Worm (Caenorhabditis elegans) whole organism, early embryonic: ENCODE results near the gene alh-11.

ENCODE experiments used
- B0310.2 ChIP-seq: sonication (generic microtip); optimal IDR thresholded peaks from 2 replicates; lab custom pipeline; 2016; ENCODE audit warnings: mild to moderate bottlenecking, missing genetic modification characterization, missing compliant biosample characterization
- F13C5.2 ChIP-seq: sonication (generic microtip); optimal IDR thresholded peaks from 2 replicates; lab custom pipeline; 2017; ENCODE audit warnings: mild to moderate bottlenecking, missing genetic modification characterization, inconsistent platforms, missing compliant biosample characterization
- aly-1 ChIP-seq: sonication (generic microtip); optimal IDR thresholded peaks from 2 replicates; lab custom pipeline; 2016; ENCODE audit warnings: missing genetic modification characterization, missing compliant biosample characterization
- ama-1 ChIP-seq: fragments of 150-350 bp; optimal IDR thresholded peaks from 2 replicates; lab custom pipeline; 2014
- ceh-13 ChIP-seq: fragments of 200-800 bp; sonication (Bioruptor generic); optimal IDR thresholded peaks from 2 replicates; lab custom pipeline; 2018; ENCODE audit warnings: mild to moderate bottlenecking, missing genetic modification characterization, missing compliant biosample characterization
- ceh-36 ChIP-seq: sonication (generic microtip); optimal IDR thresholded peaks from 2 replicates; lab custom pipeline; 2016; ENCODE audit warnings: missing genetic modification characterization, inconsistent platforms, missing compliant biosample characterization
- ets-7 ChIP-seq: sonication (generic microtip); optimal IDR thresholded peaks from 2 replicates; lab custom pipeline; 2016; ENCODE audit warnings: missing genotype, missing genetic modification characterization, missing compliant biosample characterization
- flt-1 ChIP-seq: fragments of 200-800 bp; sonication (Bioruptor generic); IDR thresholded peaks from 2 replicates; pipeline ENCODE4 v1.3.6; 2022; ENCODE audit warnings: missing genetic modification characterization, missing compliant biosample characterization
- hmbx-1 ChIP-seq: sonication (generic microtip); optimal IDR thresholded peaks from 2 replicates; lab custom pipeline; 2016; ENCODE audit warnings: mild to moderate bottlenecking, missing genetic modification characterization, missing compliant biosample characterization
- hmg-4 ChIP-seq: fragments of 200-800 bp; sonication (Bioruptor generic); optimal IDR thresholded peaks from 2 replicates; lab custom pipeline; 2018; ENCODE audit warnings: mild to moderate bottlenecking, missing genetic modification characterization, missing compliant biosample characterization
- hnd-1 ChIP-seq: sonication (generic microtip); optimal IDR thresholded peaks from 2 replicates; lab custom pipeline; 2016; ENCODE audit warnings: missing genetic modification characterization, missing compliant biosample characterization
- pes-1 ChIP-seq: fragments of 200-800 bp; sonication (Bioruptor generic); IDR thresholded peaks from 2 replicates; pipeline ENCODE4 v1.3.6; 2022; ENCODE audit warnings: missing genetic modification reagents, missing genetic modification characterization, missing compliant biosample characterization
- scrt-1 ChIP-seq: fragments of 200-800 bp; sonication (Bioruptor generic); IDR thresholded peaks from 2 replicates; pipeline ENCODE4 v1.3.6; 2022; ENCODE audit warnings: missing genetic modification characterization, missing compliant biosample characterization
- sea-1 ChIP-seq: fragments of 200-800 bp; sonication (Bioruptor generic); conservative IDR thresholded peaks from 2 replicates; pipeline ENCODE4 v1.3.6; 2022; ENCODE audit warnings: missing genetic modification characterization, missing compliant biosample characterization
- tbx-11 ChIP-seq: fragments of 200-800 bp; sonication (Bioruptor generic); IDR thresholded peaks from 2 replicates; pipeline ENCODE4 v1.3.6; 2022; ENCODE audit warnings: missing genetic modification characterization, missing compliant biosample characterization
- tbx-37 ChIP-seq: fragments of 200-800 bp; sonication (Bioruptor generic); conservative IDR thresholded peaks from 2 replicates; pipeline ENCODE4 v1.3.6; 2022; ENCODE audit warnings: missing genetic modification reagents, missing genetic modification characterization, missing compliant biosample characterization
- tra-4 ChIP-seq: sonication (generic microtip); optimal IDR thresholded peaks from 2 replicates; lab custom pipeline; 2017; ENCODE audit warnings: missing genetic modification characterization, missing compliant biosample characterization

Gene alh-11

DNA sequence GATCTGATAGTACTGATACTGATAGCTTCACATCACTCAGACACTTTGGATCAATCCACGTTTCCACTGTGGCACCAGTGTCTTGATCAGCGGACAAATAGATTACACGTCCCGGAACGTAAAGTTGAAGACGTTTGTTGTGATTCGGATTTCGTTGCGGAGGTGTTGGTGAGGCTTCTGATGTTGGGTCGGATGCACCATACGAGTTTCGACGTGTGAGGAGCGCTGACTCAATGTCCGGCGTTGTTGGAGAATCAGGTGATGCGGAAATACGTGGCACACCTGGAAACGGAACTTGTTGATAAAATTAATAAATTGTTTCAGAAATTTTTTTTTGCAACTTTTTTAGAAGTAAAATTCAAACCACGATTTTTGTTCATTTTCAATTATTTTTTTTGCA, at the start of gene alh-11:
TSS of gene alh-11 (minus strand) at position 101 of the 400 bp plus-strand sequence.
- TF ChIP-seq hmbx-1 (tag; lab: Kevin White, UChicago), result no peak
- no peak for TF ChIP-seq ets-7 (tag; lab: Kevin White, UChicago)
- no peak for TF ChIP-seq ceh-36 (tag; lab: Kevin White, UChicago)
- no peak for TF ChIP-seq F13C5.2 (tag; lab: Kevin White, UChicago)
- TF ChIP-seq pes-1 (GFP tag; lab: Robert Waterston, UW), result no peak
- no peak for TF ChIP-seq ama-1 (lab: Kevin White, UChicago)
- TF ChIP-seq tbx-11 (GFP tag; lab: Robert Waterston, UW), result no peak
- TF ChIP-seq tra-4 (tag; lab: Kevin White, UChicago), result no peak
- TF ChIP-seq scrt-1 (GFP tag; lab: Robert Waterston, UW), result no peak
- no peak for TF ChIP-seq aly-1
- TF ChIP-seq flt-1 (GFP tag; lab: Robert Waterston, UW), result no peak

- TF ChIP-seq tbx-37 (no peak), ama-1 (lab: Kevin White, UChicago) (no peak), tbx-11 (GFP tag; lab: Robert Waterston, UW) (no peak), ceh-36 (tag; lab: Kevin White, UChicago) (no peak), B0310.2 (tag; lab: Kevin White, UChicago) (no peak), tra-4 (tag; lab: Kevin White, UChicago) (no peak), ceh-13 (GFP tag; lab: Kevin White, UChicago) (no peak), pes-1 (GFP tag; lab: Robert Waterston, UW) (no peak)
These were observed 46.6 kb upstream of the alh-11 start for ce11 chrIII:825256-825655.

DNA sequence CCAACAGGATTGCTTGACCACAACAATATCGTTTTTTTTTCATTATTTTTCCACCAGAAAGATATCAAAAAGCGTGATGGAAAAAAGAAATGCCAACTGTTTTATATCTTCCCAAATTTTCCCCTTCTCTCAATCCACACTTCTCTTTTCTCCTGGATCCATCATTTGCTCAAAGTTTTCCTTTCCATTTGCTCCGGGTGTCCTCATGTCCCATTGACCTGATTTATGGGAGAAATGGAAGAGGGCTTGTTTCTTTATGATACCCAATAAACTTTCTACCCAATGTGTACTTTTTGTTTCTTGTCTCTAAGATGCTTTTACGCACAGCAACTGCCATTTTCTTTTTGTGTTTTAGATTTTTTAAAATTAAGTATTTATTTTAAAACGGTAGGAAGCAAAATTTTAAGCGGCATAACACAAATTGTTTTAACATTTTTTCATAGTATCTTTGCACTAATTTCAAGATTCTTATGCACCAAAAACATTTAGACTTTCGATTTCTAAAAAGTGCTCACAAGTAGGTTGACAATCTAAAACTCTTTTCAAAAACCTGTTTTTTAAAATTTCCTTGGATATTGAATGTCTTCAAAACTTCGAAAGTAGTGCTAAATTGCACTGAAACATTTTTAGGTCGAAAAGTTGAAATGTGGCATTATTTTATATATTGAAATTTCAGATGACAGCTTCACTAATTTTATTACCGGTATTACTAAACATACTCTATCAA, 44.0 kb upstream of the alh-11 start, which contains the start of gene clec-149:
TSS of gene clec-149 (plus strand) at position 677 of the 727 bp plus-strand sequence.
- TF ChIP-seq ceh-13 (GFP tag; lab: Kevin White, UChicago), result no peak
- no peak for TF ChIP-seq scrt-1 (GFP tag; lab: Robert Waterston, UW)
- TF ChIP-seq hmbx-1 (tag; lab: Kevin White, UChicago), result no peak
- TF ChIP-seq tra-4 (tag; lab: Kevin White, UChicago), result no peak
- TF ChIP-seq aly-1, result no peak
- TF ChIP-seq hnd-1 (tag; lab: Kevin White, UChicago), result no peak
- no peak for TF ChIP-seq B0310.2 (tag; lab: Kevin White, UChicago)
- no peak for TF ChIP-seq ets-7 (tag; lab: Kevin White, UChicago)
- no peak for TF ChIP-seq tbx-37
- no peak for TF ChIP-seq ceh-36 (tag; lab: Kevin White, UChicago)
- TF ChIP-seq pes-1 (GFP tag; lab: Robert Waterston, UW), result no peak
- TF ChIP-seq sea-1 (GFP tag; lab: Robert Waterston, UW), result no peak

ce11 chrIII:819313-819712, 40.6 kb upstream of the alh-11 start:
- TF ChIP-seq hnd-1 (tag; lab: Kevin White, UChicago), result no peak
- TF ChIP-seq tbx-37, result no peak
- no peak for TF ChIP-seq sea-1 (GFP tag; lab: Robert Waterston, UW)
- TF ChIP-seq F13C5.2 (tag; lab: Kevin White, UChicago), result no peak

ce11 chrIII:815845-816244, 37.2 kb upstream of the alh-11 start, which contains the start of gene dac-1:
TSS of gene dac-1 (plus strand) at chrIII:816145.
- TF ChIP-seq hnd-1 (tag; lab: Kevin White, UChicago) (no peak), flt-1 (GFP tag; lab: Robert Waterston, UW) (no peak), ceh-13 (GFP tag; lab: Kevin White, UChicago) (no peak), pes-1 (GFP tag; lab: Robert Waterston, UW) (no peak), ama-1 (lab: Kevin White, UChicago) (no peak), scrt-1 (GFP tag; lab: Robert Waterston, UW) (no peak), hmbx-1 (tag; lab: Kevin White, UChicago) (no peak), ets-7 (tag; lab: Kevin White, UChicago) (no peak), ceh-36 (tag; lab: Kevin White, UChicago) (no peak), tbx-11 (GFP tag; lab: Robert Waterston, UW) (no peak)

DNA sequence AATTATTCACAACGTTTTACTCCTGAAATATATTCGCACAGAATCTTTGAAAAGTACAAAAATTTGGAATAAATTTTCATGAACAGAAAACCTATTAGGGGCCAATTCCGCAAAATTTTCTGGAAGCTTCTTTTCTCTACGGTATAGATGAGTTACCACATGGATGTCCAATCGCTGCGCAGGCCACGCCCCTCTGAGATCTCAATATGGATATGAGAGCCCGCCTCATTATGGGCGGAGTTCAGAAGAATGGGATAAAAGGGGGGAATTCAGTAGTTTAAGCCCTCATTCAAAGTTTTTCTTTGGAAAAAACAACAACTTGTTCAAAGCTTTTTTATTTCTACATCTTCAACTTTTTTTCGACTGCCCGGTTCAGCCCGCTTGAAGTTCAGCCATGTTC, 32.9 kb upstream of the alh-11 start, which contains the start of gene daf-7:
TSS of gene daf-7 (plus strand) at position 301 of the 400 bp plus-strand sequence.
- no peak for TF ChIP-seq hmg-4 (GFP tag; lab: Kevin White, UChicago)
- TF ChIP-seq ceh-13 (GFP tag; lab: Kevin White, UChicago), result no peak
- TF ChIP-seq tbx-37, result no peak
- no peak for TF ChIP-seq hmbx-1 (tag; lab: Kevin White, UChicago)
- TF ChIP-seq ceh-36 (tag; lab: Kevin White, UChicago), result no peak
- TF ChIP-seq F13C5.2 (tag; lab: Kevin White, UChicago), result no peak
- TF ChIP-seq pes-1 (GFP tag; lab: Robert Waterston, UW), result no peak
- no peak for TF ChIP-seq tra-4 (tag; lab: Kevin White, UChicago)
- no peak for TF ChIP-seq hnd-1 (tag; lab: Kevin White, UChicago)
- TF ChIP-seq aly-1, result no peak
- TF ChIP-seq sea-1 (GFP tag; lab: Robert Waterston, UW), result no peak
- TF ChIP-seq ama-1 (lab: Kevin White, UChicago), result no peak

DNA sequence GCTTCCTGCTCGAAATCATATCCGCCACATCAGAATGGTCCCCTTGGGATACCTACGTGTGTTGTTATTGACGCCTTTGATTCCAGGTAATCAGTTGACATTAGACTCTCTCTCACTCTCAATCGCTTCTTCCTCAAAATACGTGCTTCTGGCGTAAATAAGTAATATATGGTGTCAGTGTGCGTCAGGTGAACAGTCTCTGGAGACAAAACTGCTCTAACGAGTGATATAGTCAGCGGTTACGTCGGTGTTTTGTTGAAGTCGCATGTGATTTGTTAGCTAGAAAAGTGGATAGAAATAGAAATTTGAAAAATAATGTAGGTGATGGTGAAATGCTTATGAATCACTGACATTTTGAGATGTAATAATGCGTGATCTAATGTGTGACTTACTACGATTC, 23.4 kb upstream of the alh-11 start:
- TF ChIP-seq aly-1 (no peak), tbx-11 (GFP tag; lab: Robert Waterston, UW) (no peak), F13C5.2 (tag; lab: Kevin White, UChicago) (no peak), flt-1 (GFP tag; lab: Robert Waterston, UW) (no peak), ceh-13 (GFP tag; lab: Kevin White, UChicago) (no peak), B0310.2 (tag; lab: Kevin White, UChicago) (no peak), hnd-1 (tag; lab: Kevin White, UChicago) (no peak)
